Fruit fly (Drosophila melanogaster) whole organism, larva: ENCODE measurements around the gene Spn77Bb.
A peak's percentile ranks its signal among the peaks of the same experiment; 100 is the strongest.

Experiments used
- noc ChIP-seq: fragments of 200-800 bp; sonication (Bioruptor generic); optimal IDR thresholded peaks from 3 replicates; lab custom pipeline; 2019; ENCODE audit warnings: missing biosample characterization, mild to moderate bottlenecking, missing genetic modification characterization, moderate library complexity

Gene Spn77Bb

dm6 chr3L:20317751-20318150 lies 3.0 kb upstream of the Spn77Bb start:
- TF ChIP-seq noc (tag; lab: Kevin White, UChicago) = no peak

- TF ChIP-seq noc (tag; lab: Kevin White, UChicago) = no peak
Observed at dm6 chr3L:20320044-20320443, 708 bp upstream of the Spn77Bb start.

- no peak for TF ChIP-seq noc (tag; lab: Kevin White, UChicago)
Observed at dm6 chr3L:20342334-20342733, 21.6 kb downstream of the Spn77Bb start, which contains the start of gene Spn77Bc. Spn77Bc (plus strand) TSS chr3L:20342634.

dm6 chr3L:20347762-20348580 lies 27.2 kb downstream of the Spn77Bb start, which contains the start of the genes Rbbp5 and eRF1:
Rbbp5 (minus strand) TSS chr3L:20347942.
eRF1 (plus strand) TSS chr3L:20348355.
- peak; percentile 57 for TF ChIP-seq noc (tag; lab: Kevin White, UChicago)

- TF ChIP-seq noc (tag; lab: Kevin White, UChicago) = no peak
Observed at dm6 chr3L:20348581-20349093, 27.9 kb downstream of the Spn77Bb start.

- TF ChIP-seq noc (tag; lab: Kevin White, UChicago) = no peak
Observed at dm6 chr3L:20349333-20349924, 28.7 kb downstream of the Spn77Bb start.

dm6 chr3L:20353149-20353548 lies 32.4 kb downstream of the Spn77Bb start, which contains the start of gene CG5618:
CG5618 (plus strand) TSS chr3L:20353449.
- TF ChIP-seq noc (tag; lab: Kevin White, UChicago) = no peak

dm6 chr3L:20353726-20354332 lies 33.1 kb downstream of the Spn77Bb start:
- TF ChIP-seq noc (tag; lab: Kevin White, UChicago) = no peak

- TF ChIP-seq noc (tag; lab: Kevin White, UChicago) = no peak
Observed at dm6 chr3L:20354363-20354762, 33.6 kb downstream of the Spn77Bb start.

- TF ChIP-seq noc (tag; lab: Kevin White, UChicago) = no peak
Observed at dm6 chr3L:20354872-20355271, 34.1 kb downstream of the Spn77Bb start.

dm6 chr3L:20356613-20357012 lies 35.9 kb downstream of the Spn77Bb start, which contains the start of gene kin17:
kin17 (plus strand) TSS chr3L:20356807.
- no peak for TF ChIP-seq noc (tag; lab: Kevin White, UChicago)

- no peak for TF ChIP-seq noc (tag; lab: Kevin White, UChicago)
Observed at dm6 chr3L:20358212-20358611, 37.5 kb downstream of the Spn77Bb start, which contains the start of gene CG5665. CG5665 (plus strand) TSS chr3L:20358512.

dm6 chr3L:20361389-20361788 lies 40.6 kb downstream of the Spn77Bb start, which contains the start of gene Prim2:
Prim2 (minus strand) TSS chr3L:20361585.
- no peak for TF ChIP-seq noc (tag; lab: Kevin White, UChicago)

- TF ChIP-seq noc (tag; lab: Kevin White, UChicago) = no peak
Observed at dm6 chr3L:20366074-20366473, 45.3 kb downstream of the Spn77Bb start.

dm6 chr3L:20366674-20367372 lies 46.1 kb downstream of the Spn77Bb start, which contains the start of the genes Toll-9 and in:
Toll-9 (minus strand) TSS chr3L:20366724.
in (plus strand) TSS chr3L:20367198.
- TF ChIP-seq noc (tag; lab: Kevin White, UChicago) = no peak
